Comparison of ENCODE assay signal across 8 worm cellular contexts in the genomic region with DNA sequence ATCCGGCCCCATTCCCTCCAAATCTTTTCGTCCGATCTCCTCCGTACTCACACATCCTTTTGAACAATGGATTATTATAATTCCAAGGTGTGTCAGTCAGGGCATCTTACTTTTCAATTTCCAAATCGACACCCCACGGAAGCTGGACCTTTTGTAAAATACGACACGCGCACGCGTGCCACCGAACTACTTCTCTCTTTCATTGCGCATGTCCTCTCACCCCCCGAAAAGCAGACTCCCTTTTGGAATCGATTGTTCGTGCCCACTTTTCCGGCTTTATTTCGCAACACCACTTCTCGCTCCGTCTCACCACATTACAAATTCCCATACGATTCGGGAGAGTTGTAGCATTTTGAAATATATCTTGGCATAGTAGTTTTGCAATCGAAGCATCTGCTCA.
TF ChIP-seq lines count a peak whose summit lies in the region.

No protein-coding gene starts in this region.

TF ChIP-seq in whole organism, L1 larva, 84 proteins besides CTCF, POLR2A, EP300 and RAD21 (continues in another document):
- TF ChIP-seq pqm-1 (tag; optimal IDR thresholded peaks at IDR 0.05; lab: Kevin White, UChicago) (no peak), Y116A8C.19 (tag; optimal IDR thresholded peaks at IDR 0.05; lab: Kevin White, UChicago; ENCODE audit: borderline replicate concordance) (no peak), hlh-4 (tag; optimal IDR thresholded peaks at IDR 0.05; lab: Kevin White, UChicago) (no peak), fos-1 (tag; optimal IDR thresholded peaks at IDR 0.05; lab: Kevin White, UChicago) (no peak), nhr-77 (tag; optimal IDR thresholded peaks at IDR 0.05; lab: Kevin White, UChicago) (no peak), pax-3 (tag; optimal IDR thresholded peaks at IDR 0.05; lab: Kevin White, UChicago) (no peak), lin-14 (GFP tag; optimal IDR thresholded peaks at IDR 0.05; lab: Kevin White, UChicago) (peak; percentile 71), unc-98 (GFP tag; IDR thresholded peaks at IDR 0.05; lab: Robert Waterston, UW) (no peak), efl-1 (optimal IDR thresholded peaks at IDR 0.05; lab: Kevin White, UChicago) (no peak), efl-1 (GFP tag; optimal IDR thresholded peaks at IDR 0.05 in 1 of 2; lab: Kevin White, UChicago) (peak in 1 of 2 experiments; percentile 12)

TF ChIP-seq in whole organism, L2 larva, 48 proteins besides CTCF, POLR2A, EP300 and RAD21 (continues in another document):
- no peak for TF ChIP-seq aly-2 (tag; optimal IDR thresholded peaks at IDR 0.05; lab: Kevin White, UChicago)
- no peak for TF ChIP-seq nhr-25 (tag; optimal IDR thresholded peaks at IDR 0.05; lab: Kevin White, UChicago)
- no peak for TF ChIP-seq fos-1 (tag; optimal IDR thresholded peaks at IDR 0.05; lab: Kevin White, UChicago)
- TF ChIP-seq nhr-21 (tag; optimal IDR thresholded peaks at IDR 0.05; lab: Kevin White, UChicago): no peak
- TF ChIP-seq ztf-1 (GFP tag; conservative IDR thresholded peaks at IDR 0.05; lab: Robert Waterston, UW): no peak
- TF ChIP-seq nhr-12 (tag; optimal IDR thresholded peaks at IDR 0.05; lab: Kevin White, UChicago): no peak
- TF ChIP-seq mab-5 (tag; optimal IDR thresholded peaks at IDR 0.05; lab: Kevin White, UChicago): no peak
- no peak for TF ChIP-seq ztf-11 (tag; optimal IDR thresholded peaks at IDR 0.05; lab: Kevin White, UChicago)
- no peak for TF ChIP-seq nhr-10 (tag; optimal IDR thresholded peaks at IDR 0.05; lab: Kevin White, UChicago)
- TF ChIP-seq blmp-1 (tag; optimal IDR thresholded peaks at IDR 0.05; lab: Kevin White, UChicago; ENCODE audit: insufficient read depth): no peak
- TF ChIP-seq zag-1 (tag; optimal IDR thresholded peaks at IDR 0.05; lab: Kevin White, UChicago): peak; percentile 1

TF ChIP-seq in whole organism, L3 larva, 47 proteins besides CTCF, POLR2A, EP300 and RAD21 (continues in another document):
- peak; percentile 78 for TF ChIP-seq lin-39 (tag; optimal IDR thresholded peaks at IDR 0.05; lab: Kevin White, UChicago)
- TF ChIP-seq daf-12 (tag; optimal IDR thresholded peaks at IDR 0.05; lab: Kevin White, UChicago): no peak
- TF ChIP-seq ZK546.5 (tag; optimal IDR thresholded peaks at IDR 0.05; lab: Kevin White, UChicago): no peak
- no peak for TF ChIP-seq unc-62 (GFP tag; optimal IDR thresholded peaks at IDR 0.05; lab: Kevin White, UChicago)
- TF ChIP-seq nhr-43 (tag; optimal IDR thresholded peaks at IDR 0.05; lab: Kevin White, UChicago; ENCODE audit: poor library complexity, severe bottlenecking): no peak
- no peak for TF ChIP-seq pha-4 (tag; optimal IDR thresholded peaks at IDR 0.05; lab: Kevin White, UChicago)
- TF ChIP-seq ceh-28 (tag; optimal IDR thresholded peaks at IDR 0.05; lab: Kevin White, UChicago): peak; percentile 6
- no peak for TF ChIP-seq eor-1 (tag; optimal IDR thresholded peaks at IDR 0.05; lab: Kevin White, UChicago)
- TF ChIP-seq egl-27 (tag; optimal IDR thresholded peaks at IDR 0.05; lab: Kevin White, UChicago): no peak
- TF ChIP-seq elt-2 (tag; optimal IDR thresholded peaks at IDR 0.05; lab: Kevin White, UChicago): no peak
- no peak for TF ChIP-seq nhr-11 (tag; optimal IDR thresholded peaks at IDR 0.05; lab: Kevin White, UChicago)

TF ChIP-seq in whole organism, L4 larva, 104 proteins besides CTCF, POLR2A, EP300 and RAD21 (continues in another document):
- no peak for TF ChIP-seq daf-16 (GFP tag; optimal IDR thresholded peaks at IDR 0.05; lab: Kevin White, UChicago)
- TF ChIP-seq daf-16 (tag; optimal IDR thresholded peaks at IDR 0.05; lab: Kevin White, UChicago): no peak
- peak in 1 of 2 experiments; percentile 50 for TF ChIP-seq lsy-2 (tag; optimal IDR thresholded peaks at IDR 0.05; lab: Kevin White, UChicago)
- TF ChIP-seq madf-5 (GFP tag; IDR thresholded peaks at IDR 0.05; lab: Robert Waterston, UW): no peak
- peak; percentile 47 for TF ChIP-seq mep-1 (tag; optimal IDR thresholded peaks at IDR 0.05; lab: Kevin White, UChicago)
- peak; percentile 24 for TF ChIP-seq hlh-30 (tag; optimal IDR thresholded peaks at IDR 0.05; lab: Kevin White, UChicago; ENCODE audit: insufficient read depth)
- TF ChIP-seq aha-1 (tag; lab: Kevin White, UChicago): peak; percentile 78
- TF ChIP-seq mdl-1 (tag; optimal IDR thresholded peaks at IDR 0.05; lab: Kevin White, UChicago): peak in 1 of 2 experiments; percentile 39
- peak; percentile 53 for TF ChIP-seq rbr-2 (tag; optimal IDR thresholded peaks at IDR 0.05; lab: Kevin White, UChicago)
- TF ChIP-seq egl-43 (GFP tag; IDR thresholded peaks at IDR 0.05; lab: Robert Waterston, UW): peak; percentile 75
- no peak for TF ChIP-seq daf-8 (GFP tag; IDR thresholded peaks at IDR 0.05; lab: Robert Waterston, UW)
- TF ChIP-seq arid-1 (GFP tag; conservative IDR thresholded peaks at IDR 0.05; lab: Robert Waterston, UW): no peak

TF ChIP-seq in whole organism, late embryonic, 69 proteins besides CTCF, POLR2A, EP300 and RAD21:
- no peak for TF ChIP-seq ceh-24 (tag; optimal IDR thresholded peaks at IDR 0.05; lab: Kevin White, UChicago)
- TF ChIP-seq unc-42 (tag; optimal IDR thresholded peaks at IDR 0.05; lab: Kevin White, UChicago): peak; percentile 7
- peak; percentile 0 for TF ChIP-seq unc-55 (GFP tag; optimal IDR thresholded peaks at IDR 0.05; lab: Kevin White, UChicago)
- TF ChIP-seq sox-2 (GFP tag; IDR thresholded peaks at IDR 0.05; lab: Robert Waterston, UW): peak; percentile 21; the same call in 1 of the 2 replicates
- peak; percentile 18 for TF ChIP-seq tbx-2 (tag; optimal IDR thresholded peaks at IDR 0.05; lab: Kevin White, UChicago)
- no peak for TF ChIP-seq sox-4 (tag; optimal IDR thresholded peaks at IDR 0.05; lab: Kevin White, UChicago)
- peak; percentile 64 for TF ChIP-seq ceh-31 (tag; optimal IDR thresholded peaks at IDR 0.05; lab: Kevin White, UChicago)
- TF ChIP-seq mec-3 (tag; optimal IDR thresholded peaks at IDR 0.05; lab: Kevin White, UChicago; ENCODE audit: borderline replicate concordance): no peak
- TF ChIP-seq ceh-48 (tag; optimal IDR thresholded peaks at IDR 0.05; lab: Kevin White, UChicago): peak; percentile 32
TF ChIP-seq in whole organism, late embryonic: peak in this region for 6.

TF ChIP-seq in whole organism, midembryonic, 9 proteins besides CTCF, POLR2A, EP300 and RAD21:
- TF ChIP-seq T22C8.4 (GFP tag; IDR thresholded peaks at IDR 0.05; lab: Robert Waterston, UW): no peak
- peak; percentile 57; the same call in 1 of the 2 replicates for TF ChIP-seq tab-1 (GFP tag; IDR thresholded peaks at IDR 0.05; lab: Robert Waterston, UW)
- no peak for TF ChIP-seq med-1 (GFP tag; optimal IDR thresholded peaks at IDR 0.05; lab: Kevin White, UChicago; ENCODE audit: insufficient read depth)
TF ChIP-seq in whole organism, midembryonic: peak in this region for 1.

TF ChIP-seq in whole organism, mixed stage, embryonic, 35 proteins besides CTCF, POLR2A, EP300 and RAD21:
- TF ChIP-seq unc-62 (GFP tag; optimal IDR thresholded peaks at IDR 0.05; lab: Kevin White, UChicago) (no peak), elt-3 (tag; optimal IDR thresholded peaks at IDR 0.05; lab: Kevin White, UChicago) (no peak), ceh-39 (tag; optimal IDR thresholded peaks at IDR 0.05; lab: Kevin White, UChicago) (no peak), ces-1 (GFP tag; optimal IDR thresholded peaks at IDR 0.05; lab: Kevin White, UChicago) (peak; percentile 36), hlh-1 (tag; optimal IDR thresholded peaks at IDR 0.05; lab: Kevin White, UChicago) (no peak)

TF ChIP-seq in whole organism, young adult, 124 proteins besides CTCF, POLR2A, EP300 and RAD21:
- peak in 1 of 3 experiments; percentile 41 for TF ChIP-seq lin-35 (GFP tag; optimal IDR thresholded peaks at IDR 0.05; lab: Kevin White, UChicago)
- TF ChIP-seq K12H6.12 (tag; optimal IDR thresholded peaks at IDR 0.05; lab: Kevin White, UChicago): peak; percentile 4
- peak; percentile 19 for TF ChIP-seq chd-7 (tag; optimal IDR thresholded peaks at IDR 0.05; lab: Kevin White, UChicago)
- no peak for TF ChIP-seq nhr-90 (tag; optimal IDR thresholded peaks at IDR 0.05; lab: Kevin White, UChicago)
- TF ChIP-seq mes-4 (tag; optimal IDR thresholded peaks at IDR 0.05; lab: Kevin White, UChicago): no peak
- no peak for TF ChIP-seq hsf-1 (GFP tag; IDR thresholded peaks at IDR 0.05; lab: Robert Waterston, UW)
- TF ChIP-seq athp-1 (tag; optimal IDR thresholded peaks at IDR 0.05; lab: Kevin White, UChicago): no peak
- TF ChIP-seq lin-26 (GFP tag; IDR thresholded peaks at IDR 0.05; lab: Robert Waterston, UW): no peak
- TF ChIP-seq cebp-1 (GFP tag; IDR thresholded peaks at IDR 0.05; lab: Robert Waterston, UW): peak; percentile 87
- peak; percentile 98 for TF ChIP-seq cebp-1 (tag; optimal IDR thresholded peaks at IDR 0.05; lab: Kevin White, UChicago)
- no peak for TF ChIP-seq hlh-26 (GFP tag; conservative IDR thresholded peaks at IDR 0.05; lab: Robert Waterston, UW)
- peak; percentile 13 for TF ChIP-seq F10E7.11 (tag; optimal IDR thresholded peaks at IDR 0.05; lab: Kevin White, UChicago)
- TF ChIP-seq F52B5.7 (tag; optimal IDR thresholded peaks at IDR 0.05; lab: Kevin White, UChicago): peak; percentile 23
- no peak for TF ChIP-seq B0035.1 (tag; optimal IDR thresholded peaks at IDR 0.05; lab: Kevin White, UChicago)
